Fruit fly (Drosophila melanogaster) whole organism, embryonic: Measurements from ENCODE around the gene APC4.

ENCODE experiments used
- Blimp-1 ChIP-seq: fragments of 200-800 bp; sonication (Bioruptor generic); optimal IDR thresholded peaks from 3 replicates; lab custom pipeline; 2018; ENCODE audit warnings: missing biosample characterization, missing genetic modification characterization, mild to moderate bottlenecking, moderate library complexity, missing genetic modification reagents
- CG11695 ChIP-seq: fragments of 200-800 bp; sonication (Bioruptor generic); IDR thresholded peaks from 3 replicates; pipeline ENCODE4 v1.3.6; 2022; ENCODE audit warnings: missing biosample characterization, missing genetic modification characterization
- CG12104 ChIP-seq: fragments of 200-800 bp; sonication (Bioruptor generic); optimal IDR thresholded peaks from 3 replicates; lab custom pipeline; 2016; ENCODE audit warnings: missing biosample characterization, missing genetic modification characterization
- CG13123 ChIP-seq: fragments of 200-800 bp; sonication (Bioruptor generic); optimal IDR thresholded peaks from 2 replicates; lab custom pipeline; 2016; ENCODE audit warnings: missing biosample characterization, missing genetic modification characterization
- CG15073 ChIP-seq: fragments of 200-800 bp; sonication (Bioruptor generic); optimal IDR thresholded peaks from 2 replicates; lab custom pipeline; 2016; ENCODE audit warnings: missing biosample characterization, missing genetic modification characterization
- CG1529 ChIP-seq: fragments of 200-800 bp; sonication (Bioruptor generic); optimal IDR thresholded peaks from 3 replicates; lab custom pipeline; 2018; ENCODE audit warnings: missing biosample characterization, missing genetic modification characterization
- CG15601 ChIP-seq: fragments of 200-800 bp; sonication (Bioruptor generic); optimal IDR thresholded peaks from 3 replicates; lab custom pipeline; 2019; ENCODE audit warnings: missing biosample characterization, mild to moderate bottlenecking, missing genetic modification characterization, moderate library complexity
- CG15696 ChIP-seq: fragments of 200-800 bp; sonication (Bioruptor generic); optimal IDR thresholded peaks from 2 replicates; lab custom pipeline; 2019; ENCODE audit warnings: missing biosample characterization, mild to moderate bottlenecking, missing genetic modification characterization, moderate library complexity
- CG1647 ChIP-seq: fragments of 200-800 bp; sonication (Bioruptor generic); optimal IDR thresholded peaks from 3 replicates; lab custom pipeline; 2016; ENCODE audit warnings: missing biosample characterization, missing genetic modification characterization
- CG18262 ChIP-seq: fragments of 200-800 bp; optimal IDR thresholded peaks from 3 replicates; lab custom pipeline; 2019; ENCODE audit warnings: missing biosample characterization, mild to moderate bottlenecking, missing genetic modification characterization, moderate library complexity
- CG31224 ChIP-seq: fragments of 200-800 bp; sonication (Bioruptor generic); IDR thresholded peaks from 2 replicates; pipeline ENCODE4 v1.3.6; 2022; ENCODE audit warnings: missing biosample characterization, missing genetic modification characterization
- CG3726 ChIP-seq: fragments of 200-800 bp; sonication (Bioruptor generic); IDR thresholded peaks from 3 replicates; pipeline ENCODE4, ENCODE4 v1.3.6; 2022; ENCODE audit warnings: missing biosample characterization, missing genetic modification characterization
- CG6854 ChIP-seq: fragments of 200-800 bp; sonication (Bioruptor generic); optimal IDR thresholded peaks from 3 replicates; lab custom pipeline; 2017; ENCODE audit warnings: missing biosample characterization, mild to moderate bottlenecking, missing genetic modification characterization
- CG7928 ChIP-seq: fragments of 200-800 bp; sonication (Bioruptor generic); optimal IDR thresholded peaks from 2 replicates; lab custom pipeline; 2017; ENCODE audit warnings: missing biosample characterization, mild to moderate bottlenecking, missing genetic modification characterization
- CG8089 ChIP-seq: fragments of 200-800 bp; sonication (Bioruptor generic); optimal IDR thresholded peaks from 3 replicates; lab custom pipeline; 2016; ENCODE audit warnings: missing biosample characterization, missing genetic modification characterization
- CG8290 ChIP-seq, 3 experiments: fragments of 200-800 bp; sonication (Bioruptor generic); optimal IDR thresholded peaks; 2 replicates each; lab custom pipeline; 2016 to 2019; ENCODE audit warnings: missing biosample characterization in 3 of 3, missing genetic modification characterization in 3 of 3, mild to moderate bottlenecking in 2 of 3, moderate library complexity in 1 of 3
- CG8944 ChIP-seq: fragments of 200-800 bp; sonication (Bioruptor generic); optimal IDR thresholded peaks from 3 replicates; lab custom pipeline; 2016; ENCODE audit warnings: missing biosample characterization, missing genetic modification characterization
- D19B ChIP-seq: fragments of 200-800 bp; sonication (Bioruptor generic); optimal IDR thresholded peaks from 2 replicates; lab custom pipeline; 2017; ENCODE audit warnings: missing biosample characterization, mild to moderate bottlenecking, missing genetic modification characterization
- Dref ChIP-seq: fragments of 200-800 bp; sonication (Bioruptor generic); IDR thresholded peaks from 2 replicates; pipeline ENCODE4 v1.3.6; 2022; ENCODE audit warnings: missing biosample characterization, missing genetic modification characterization
- Eip74EF ChIP-seq, 2 experiments: fragments of 200-800 bp in 1 of 2; fragments of >200 bp in 1 of 2; sonication (Bioruptor generic) in 1 of 2; optimal IDR thresholded peaks; 2 replicates each; lab custom pipeline; 2017 to 2019; ENCODE audit warnings: missing biosample characterization in 2 of 2, missing genetic modification characterization in 2 of 2, mild to moderate bottlenecking in 1 of 2, moderate library complexity in 1 of 2
- Elba2 ChIP-seq: fragments of 200-800 bp; sonication (Bioruptor generic); optimal IDR thresholded peaks from 3 replicates; lab custom pipeline; 2016; ENCODE audit warnings: missing biosample characterization, missing genetic modification characterization
- Fer2 ChIP-seq: fragments of 200-800 bp; sonication (Bioruptor generic); optimal IDR thresholded peaks from 2 replicates; lab custom pipeline; 2018; ENCODE audit warnings: missing biosample characterization, mild to moderate bottlenecking, missing genetic modification characterization, moderate library complexity
- HLH3B ChIP-seq: fragments of 200-800 bp; sonication (Bioruptor generic); IDR thresholded peaks from 2 replicates; pipeline ENCODE4 v1.3.6; 2022; ENCODE audit warnings: missing biosample characterization, missing genetic modification characterization
- HLH54F ChIP-seq: fragments of 200-800 bp; sonication (Bioruptor generic); optimal IDR thresholded peaks from 3 replicates; lab custom pipeline; 2016; ENCODE audit warnings: missing biosample characterization, missing genetic modification characterization
- Hmx ChIP-seq: fragments of 200-800 bp; sonication (Bioruptor generic); optimal IDR thresholded peaks from 2 replicates; lab custom pipeline; 2016; ENCODE audit warnings: missing biosample characterization, missing genetic modification characterization
- Hr78 ChIP-seq, 2 experiments: fragments of 200-800 bp in 1 of 2; fragments of >200 bp in 1 of 2; sonication (Bioruptor generic) in 1 of 2; optimal IDR thresholded peaks; 2 replicates each; lab custom pipeline; 2017 to 2019; ENCODE audit warnings: missing biosample characterization in 2 of 2, missing genetic modification characterization in 2 of 2, mild to moderate bottlenecking in 1 of 2, moderate library complexity in 1 of 2
- Kr ChIP-seq: fragments of 200-800 bp; sonication (Bioruptor generic); optimal IDR thresholded peaks from 2 replicates; lab custom pipeline; 2017; ENCODE audit warnings: missing biosample characterization, mild to moderate bottlenecking, missing genetic modification characterization
- Nf-YB ChIP-seq: fragments of 200-800 bp; sonication (Bioruptor generic); optimal IDR thresholded peaks from 3 replicates; lab custom pipeline; 2019; ENCODE audit warnings: missing biosample characterization, mild to moderate bottlenecking, missing genetic modification characterization, moderate library complexity
- Oaz ChIP-seq: fragments of 200-800 bp; sonication (Bioruptor generic); IDR thresholded peaks from 2 replicates; pipeline ENCODE4 v1.3.6; 2022; ENCODE audit warnings: missing biosample characterization, missing genetic modification characterization
- Xrp1 ChIP-seq: fragments of 200-800 bp; sonication (Bioruptor generic); IDR thresholded peaks from 2 replicates; pipeline ENCODE4 v1.3.6; 2022; ENCODE audit warnings: missing biosample characterization, missing genetic modification characterization
- cg ChIP-seq: fragments of 200-800 bp; sonication (Bioruptor generic); optimal IDR thresholded peaks from 3 replicates; lab custom pipeline; 2019; ENCODE audit warnings: missing biosample characterization, mild to moderate bottlenecking, missing genetic modification characterization, moderate library complexity
- dysf ChIP-seq: fragments of 200-800 bp; sonication (Bioruptor generic); IDR thresholded peaks from 3 replicates; pipeline ENCODE4 v1.3.6; 2022; ENCODE audit warnings: missing biosample characterization, missing genetic modification characterization
- eyg ChIP-seq: fragments of 200-800 bp; sonication (Bioruptor generic); optimal IDR thresholded peaks from 3 replicates; lab custom pipeline; 2016; ENCODE audit warnings: missing biosample characterization, missing genetic modification characterization
- fd102C ChIP-seq: fragments of 200-800 bp; sonication (Bioruptor generic); optimal IDR thresholded peaks from 2 replicates; lab custom pipeline; 2018; ENCODE audit warnings: missing biosample characterization, mild to moderate bottlenecking, missing genetic modification characterization, moderate library complexity
- fd3F ChIP-seq: fragments of 200-800 bp; sonication (Bioruptor generic); optimal IDR thresholded peaks from 2 replicates; lab custom pipeline; 2018; ENCODE audit warnings: missing biosample characterization, mild to moderate bottlenecking, missing genetic modification characterization, moderate library complexity
- gcm2 ChIP-seq: fragments of 200-800 bp; sonication (Bioruptor generic); optimal IDR thresholded peaks from 2 replicates; lab custom pipeline; 2016; ENCODE audit warnings: missing biosample characterization, missing genetic modification characterization
- h ChIP-seq: fragments of >200 bp; optimal IDR thresholded peaks from 2 replicates; lab custom pipeline; 2017
- inv ChIP-seq: fragments of 200-800 bp; sonication (Bioruptor generic); IDR thresholded peaks from 2 replicates; pipeline ENCODE4 v1.3.6; 2022; ENCODE audit warnings: missing biosample characterization, missing genetic modification characterization; ENCODE audit not compliant: partially characterized antibody
- jumu ChIP-seq: fragments of 200-800 bp; sonication (Bioruptor generic); optimal IDR thresholded peaks from 3 replicates; lab custom pipeline; 2016; ENCODE audit warnings: missing biosample characterization, missing genetic modification characterization
- kah ChIP-seq: fragments of 200-800 bp; sonication (Bioruptor generic); optimal IDR thresholded peaks from 2 replicates; lab custom pipeline; 2018; ENCODE audit warnings: missing biosample characterization, mild to moderate bottlenecking, missing genetic modification characterization
- lmd ChIP-seq: fragments of 200-800 bp; sonication (Bioruptor generic); IDR thresholded peaks from 2 replicates; pipeline ENCODE4 v1.3.6; 2022; ENCODE audit warnings: missing biosample characterization, missing genetic modification characterization
- pros ChIP-seq: fragments of 200-800 bp; sonication (Bioruptor generic); optimal IDR thresholded peaks from 3 replicates; lab custom pipeline; 2019; ENCODE audit warnings: missing biosample characterization, mild to moderate bottlenecking, missing genetic modification characterization, moderate library complexity
- repo ChIP-seq: fragments of 200-800 bp; sonication (Bioruptor generic); optimal IDR thresholded peaks from 2 replicates; lab custom pipeline; 2016; ENCODE audit warnings: missing biosample characterization, missing genetic modification characterization
- rib ChIP-seq: fragments of 200-800 bp; sonication (Bioruptor generic); IDR thresholded peaks from 2 replicates; pipeline ENCODE4 v1.3.6; 2022; ENCODE audit warnings: missing biosample characterization, missing genetic modification characterization
- sim ChIP-seq: fragments of 200-800 bp; sonication (Bioruptor generic); IDR thresholded peaks from 2 replicates; pipeline ENCODE4 v1.3.6; 2022; ENCODE audit warnings: missing biosample characterization, missing genetic modification characterization
- slou ChIP-seq: fragments of 200-800 bp; sonication (Bioruptor generic); optimal IDR thresholded peaks from 3 replicates; lab custom pipeline; 2016; ENCODE audit warnings: missing biosample characterization, missing genetic modification characterization
- trem ChIP-seq: fragments of 200-800 bp; optimal IDR thresholded peaks from 3 replicates; lab custom pipeline; 2019; ENCODE audit warnings: missing biosample characterization, mild to moderate bottlenecking, missing genetic modification characterization, moderate library complexity
- vfl ChIP-seq: fragments of 200-800 bp; sonication (Bioruptor generic); optimal IDR thresholded peaks from 2 replicates; lab custom pipeline; 2016; ENCODE audit warnings: missing biosample characterization, missing genetic modification characterization
- vvl ChIP-seq: fragments of 200-800 bp; sonication (Bioruptor generic); IDR thresholded peaks from 2 replicates; pipeline ENCODE4 v1.3.6; 2022; ENCODE audit warnings: missing biosample characterization, missing genetic modification characterization

Gene APC4

DNA sequence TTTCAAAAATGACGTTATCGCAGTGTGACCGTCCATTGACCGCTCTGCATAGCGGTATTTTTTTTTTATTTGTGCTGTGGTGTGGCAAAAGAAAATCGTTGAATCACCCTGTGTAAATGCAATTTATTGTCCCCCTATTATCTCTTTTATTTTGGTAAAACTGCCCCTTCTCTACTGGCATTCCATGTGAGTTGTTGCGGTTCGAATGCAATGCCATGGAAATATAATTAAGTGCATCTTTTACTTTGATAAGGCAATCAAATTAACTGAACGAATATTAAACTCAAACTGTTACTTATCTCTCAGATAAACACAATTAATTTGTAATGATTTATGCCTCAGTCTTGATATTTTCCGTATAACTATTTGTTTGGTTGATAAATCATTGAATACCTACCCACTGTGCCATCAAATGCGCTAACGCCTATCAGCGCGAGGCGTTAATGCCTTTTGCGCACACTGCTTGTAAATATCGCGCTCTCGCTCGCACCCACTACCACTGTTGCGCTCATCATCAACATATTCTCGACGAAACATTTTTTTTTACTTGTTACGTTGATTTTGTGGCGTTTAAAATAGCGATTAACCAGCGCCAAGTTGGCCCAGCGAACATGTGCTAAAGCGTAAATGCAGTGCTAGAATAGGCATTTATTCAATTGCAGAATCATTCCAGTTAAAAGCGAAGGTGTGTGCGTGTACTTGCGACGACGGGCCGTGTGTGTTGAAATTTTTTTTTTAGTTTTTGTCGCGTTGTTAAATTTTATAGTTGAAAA, 26.5 kb downstream of the APC4 start (continued):
- peak; percentile 61 for TF ChIP-seq CG12104 (GFP tag; lab: Kevin White, UChicago)
- peak; percentile 11 for TF ChIP-seq Elba2
- peak; percentile 44 for TF ChIP-seq lmd
- peak; percentile 45 for TF ChIP-seq jumu (GFP tag; lab: Kevin White, UChicago)
- TF ChIP-seq CG8290 (GFP tag; optimal IDR thresholded peaks at IDR 0.05; lab: Kevin White, UChicago) = no peak
- TF ChIP-seq CG8290 (tag; optimal IDR thresholded peaks at IDR 0.05; lab: Kevin White, UChicago) = peak; percentile 12 to 63
- TF ChIP-seq CG8089 (GFP tag; lab: Kevin White, UChicago) = peak; percentile 51
- TF ChIP-seq sim (GFP tag; lab: Robert Waterston, UW) = no peak
- no peak for TF ChIP-seq CG13123
- TF ChIP-seq gcm2 (GFP tag; lab: Kevin White, UChicago) = peak; percentile 9
- peak; percentile 61 for TF ChIP-seq CG18262 (tag; lab: Kevin White, UChicago)
- TF ChIP-seq Fer2 (tag; lab: Kevin White, UChicago) = no peak
- TF ChIP-seq vfl (GFP tag; lab: Kevin White, UChicago) = no peak
- peak; percentile 18 for TF ChIP-seq fd3F (GFP tag; lab: Kevin White, UChicago)
- TF ChIP-seq rib = no peak
- peak; percentile 38; the same call in 1 of the 2 replicates for TF ChIP-seq Xrp1 (GFP tag; lab: Robert Waterston, UW)
- no peak for TF ChIP-seq Dref
- TF ChIP-seq kah (GFP tag; lab: Kevin White, UChicago) = no peak
- TF ChIP-seq Eip74EF (GFP tag; optimal IDR thresholded peaks at IDR 0.05; lab: Kevin White, UChicago) = peak in 1 of 2 experiments; percentile 1
- TF ChIP-seq pros (GFP tag; lab: Kevin White, UChicago) = no peak
- peak; percentile 31 for TF ChIP-seq CG15601 (tag; lab: Kevin White, UChicago)
- TF ChIP-seq CG7928 (GFP tag; lab: Kevin White, UChicago) = no peak
- TF ChIP-seq Nf-YB = peak; percentile 20
- TF ChIP-seq CG1647 (GFP tag; lab: Kevin White, UChicago) = no peak
- TF ChIP-seq CG3726 (GFP tag; lab: Robert Waterston, UW) = no peak
- no peak for TF ChIP-seq fd102C
- no peak for TF ChIP-seq Kr (GFP tag; lab: Kevin White, UChicago)
- 0 out of 2 replicates have a peak, but pooled peaks have one; percentile 9 for TF ChIP-seq HLH3B
- TF ChIP-seq cg (GFP tag; lab: Kevin White, UChicago) = peak; percentile 74
- TF ChIP-seq CG15696 (tag; lab: Kevin White, UChicago) = peak; percentile 35
- peak; percentile 28 for TF ChIP-seq Blimp-1 (GFP tag; lab: Kevin White, UChicago)
- no peak for TF ChIP-seq Hr78 (GFP tag; optimal IDR thresholded peaks at IDR 0.05; lab: Kevin White, UChicago)
- no peak for TF ChIP-seq CG1529 (GFP tag; lab: Kevin White, UChicago)
- peak; percentile 60; the same call in 2 of the 3 replicates for TF ChIP-seq dysf
- peak; percentile 6 for TF ChIP-seq eyg (GFP tag; lab: Kevin White, UChicago)
- TF ChIP-seq inv = peak; percentile 38; the same call in 1 of the 2 replicates
- TF ChIP-seq slou (GFP tag; lab: Kevin White, UChicago) = no peak
- no peak for TF ChIP-seq CG15073 (GFP tag; lab: Kevin White, UChicago)
- TF ChIP-seq Oaz (GFP tag; lab: Robert Waterston, UW) = no peak
- TF ChIP-seq HLH54F (GFP tag; lab: Kevin White, UChicago) = peak; percentile 55
- TF ChIP-seq D19B (GFP tag; lab: Kevin White, UChicago) = peak; percentile 28
- TF ChIP-seq trem (tag; lab: Kevin White, UChicago) = peak; percentile 25
- TF ChIP-seq CG31224 = no peak
- TF ChIP-seq h = no peak
- peak; percentile 55 for TF ChIP-seq CG8944 (GFP tag; lab: Kevin White, UChicago)
- TF ChIP-seq repo (GFP tag; lab: Kevin White, UChicago) = no peak
- TF ChIP-seq vvl (GFP tag; lab: Robert Waterston, UW) = peak; percentile 57
- peak; percentile 40; the same call in 1 of the 3 replicates for TF ChIP-seq CG11695 (GFP tag; lab: Robert Waterston, UW)
- TF ChIP-seq Hmx (GFP tag; lab: Kevin White, UChicago) = no peak
- peak; percentile 3 for TF ChIP-seq CG6854 (GFP tag; lab: Kevin White, UChicago)
